Fruit fly (Drosophila melanogaster): Measurements from ENCODE around the gene Cipc.

DNA sequence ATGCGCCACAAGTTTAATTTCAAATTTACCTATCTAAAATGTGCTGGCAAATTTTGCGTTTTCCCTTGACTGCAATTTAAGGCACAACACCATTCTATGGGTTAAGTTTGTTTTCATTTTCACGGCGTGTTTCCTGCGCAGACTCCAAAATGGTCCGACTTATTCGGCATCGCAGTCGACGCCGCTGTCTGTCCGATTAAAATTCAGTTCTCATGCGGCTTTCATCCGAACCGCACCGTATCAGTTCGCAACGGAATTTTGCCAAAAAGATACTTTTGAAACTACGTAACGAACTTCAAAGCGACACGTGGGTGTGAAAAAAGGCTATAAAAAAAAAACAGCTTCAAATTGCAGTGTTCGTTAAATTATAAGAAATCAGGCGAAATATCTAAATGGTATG lies 64.0 kb downstream of the Cipc start, which contains the start of gene CG31323:
- TF ChIP-seq lola (GFP tag; optimal IDR thresholded peaks at IDR 0.05) (no peak), psq (GFP tag; optimal IDR thresholded peaks at IDR 0.05) (no peak), dsf (GFP tag; optimal IDR thresholded peaks at IDR 0.05; ENCODE audit: borderline replicate concordance) (no peak), usp (GFP tag; optimal IDR thresholded peaks at IDR 0.05) (no peak), N (GFP tag; optimal IDR thresholded peaks at IDR 0.05) (no peak), sage (GFP tag; optimal IDR thresholded peaks at IDR 0.05) (no peak), CG32264 (GFP tag; optimal IDR thresholded peaks at IDR 0.05) (no peak), OdsH (GFP tag; optimal IDR thresholded peaks at IDR 0.05) (no peak)

Data from whole organism, wandering third instar larva.